Fruit fly (Drosophila melanogaster): ENCODE data around the gene GILT2.

GILT2 gene

DNA sequence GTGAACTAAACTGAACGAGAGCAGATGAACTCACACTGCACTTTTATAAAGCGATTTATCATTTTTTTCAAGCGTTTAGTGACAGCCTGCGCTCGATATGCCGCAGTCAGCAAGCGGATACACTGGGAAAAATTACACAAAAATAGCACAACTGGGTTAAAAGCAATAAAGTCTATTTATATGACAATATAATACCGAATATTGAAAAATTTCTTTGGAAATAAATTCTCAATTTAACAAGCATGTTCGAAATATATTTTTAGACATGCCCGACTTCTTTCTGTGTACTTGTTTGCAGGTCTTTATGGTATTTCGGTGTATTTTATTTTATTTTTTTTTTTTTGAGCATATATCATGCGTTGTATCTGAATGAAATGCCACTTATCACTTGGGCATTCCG lies 35.2 kb downstream of the GILT2 start (continued):
- TF ChIP-seq Hsf (GFP tag; optimal IDR thresholded peaks at IDR 0.05) (peak; percentile 57), Nf-YC (tag; optimal IDR thresholded peaks at IDR 0.05) (no peak), CG13894 (tag; optimal IDR thresholded peaks at IDR 0.05) (no peak), ci (GFP tag; IDR thresholded peaks at IDR 0.05) (peak; percentile 86), vfl (GFP tag; optimal IDR thresholded peaks at IDR 0.05) (no peak), CG4360 (GFP tag; IDR thresholded peaks at IDR 0.05) (peak; percentile 28; the same call in 1 of the 2 replicates), Meics (GFP tag; optimal IDR thresholded peaks at IDR 0.05) (no peak), CG14710 (tag; optimal IDR thresholded peaks at IDR 0.05) (peak; percentile 68), CG7271 (tag; optimal IDR thresholded peaks at IDR 0.05) (peak; percentile 34), CTCF (GFP tag; optimal IDR thresholded peaks at IDR 0.05) (peak; percentile 9), Bdp1 (GFP tag; optimal IDR thresholded peaks at IDR 0.05) (peak; percentile 41), vvl (GFP tag; IDR thresholded peaks at IDR 0.05) (peak; percentile 74), gt (GFP tag; IDR thresholded peaks at IDR 0.05) (0 out of 2 replicates have a peak, but pooled peaks have one; percentile 21), CG3407 (GFP tag; optimal IDR thresholded peaks at IDR 0.05) (peak; percentile 60), CG15601 (tag; optimal IDR thresholded peaks at IDR 0.05) (peak; percentile 48), CG8281 (tag; optimal IDR thresholded peaks at IDR 0.05) (no peak), Antp (GFP tag; optimal IDR thresholded peaks at IDR 0.05) (peak; percentile 46), CG6689 (GFP tag; IDR thresholded peaks at IDR 0.05) (0 out of 2 replicates have a peak, but pooled peaks have one; percentile 21), sim (GFP tag; IDR thresholded peaks at IDR 0.05) (no peak), CG3726 (GFP tag; IDR thresholded peaks at IDR 0.05) (no peak), tx (GFP tag; optimal IDR thresholded peaks at IDR 0.05) (no peak), Dbx (GFP tag; IDR thresholded peaks at IDR 0.05) (no peak), Elba2 (GFP tag; optimal IDR thresholded peaks at IDR 0.05) (no peak), Mrtf (GFP tag; IDR thresholded peaks at IDR 0.05) (peak; percentile 56; the same call in 1 of the 3 replicates), Tbp (GFP tag; optimal IDR thresholded peaks at IDR 0.05) (no peak), CG43689 (GFP tag; IDR thresholded peaks at IDR 0.05) (peak; percentile 27; the same call in 1 of the 2 replicates), pan (optimal IDR thresholded peaks at IDR 0.05) (no peak), pan (GFP tag; optimal IDR thresholded peaks at IDR 0.05 in 1 of 2, IDR thresholded peaks at IDR 0.05 in 1 of 2) (peak in 1 of 2 experiments; percentile 64), disco-r (GFP tag; optimal IDR thresholded peaks at IDR 0.05) (peak; percentile 0), sob (GFP tag; IDR thresholded peaks at IDR 0.05) (no peak), ttk (GFP tag; IDR thresholded peaks at IDR 0.05) (peak; percentile 70), CG8290 (GFP tag; optimal IDR thresholded peaks at IDR 0.05) (peak; percentile 15), CG8290 (tag; optimal IDR thresholded peaks at IDR 0.05) (peak in 1 of 2 experiments; percentile 59), CG2202 (tag; optimal IDR thresholded peaks at IDR 0.05) (peak; percentile 29), Dref (GFP tag; IDR thresholded peaks at IDR 0.05) (no peak), prd (optimal IDR thresholded peaks at IDR 0.05) (no peak), prd (GFP tag; IDR thresholded peaks at IDR 0.05) (peak; percentile 77), CoRest (tag; optimal IDR thresholded peaks at IDR 0.05) (peak; percentile 71), Spps (tag; optimal IDR thresholded peaks at IDR 0.05) (peak; percentile 33), Hmx (GFP tag; optimal IDR thresholded peaks at IDR 0.05) (peak; percentile 22), chm (GFP tag; IDR thresholded peaks at IDR 0.05) (peak; percentile 58; the same call in 1 of the 2 replicates), ap (GFP tag; IDR thresholded peaks at IDR 0.05) (peak; percentile 51), CG42726 (GFP tag; IDR thresholded peaks at IDR 0.05; ENCODE audit: partially characterized antibody) (no peak), CG31224 (GFP tag; IDR thresholded peaks at IDR 0.05) (no peak), CG32772 (GFP tag; IDR thresholded peaks at IDR 0.05) (peak; percentile 68), CG9437 (GFP tag; optimal IDR thresholded peaks at IDR 0.05) (peak; percentile 22), zfh1 (GFP tag; IDR thresholded peaks at IDR 0.05) (peak; percentile 57; the same call in 2 of the 3 replicates), CG13624 (GFP tag; optimal IDR thresholded peaks at IDR 0.05) (peak; percentile 10), D (optimal IDR thresholded peaks at IDR 0.05) (no peak), D (GFP tag; optimal IDR thresholded peaks at IDR 0.05) (peak; percentile 69), CG15073 (GFP tag; optimal IDR thresholded peaks at IDR 0.05) (no peak), pita (GFP tag; optimal IDR thresholded peaks at IDR 0.05) (no peak), Oaz (GFP tag; IDR thresholded peaks at IDR 0.05) (peak; percentile 54), CG9727 (GFP tag; optimal IDR thresholded peaks at IDR 0.05) (peak; percentile 64)
